Fruit fly (Drosophila melanogaster): Measurements from ENCODE around the gene bigmax.

bigmax gene

DNA sequence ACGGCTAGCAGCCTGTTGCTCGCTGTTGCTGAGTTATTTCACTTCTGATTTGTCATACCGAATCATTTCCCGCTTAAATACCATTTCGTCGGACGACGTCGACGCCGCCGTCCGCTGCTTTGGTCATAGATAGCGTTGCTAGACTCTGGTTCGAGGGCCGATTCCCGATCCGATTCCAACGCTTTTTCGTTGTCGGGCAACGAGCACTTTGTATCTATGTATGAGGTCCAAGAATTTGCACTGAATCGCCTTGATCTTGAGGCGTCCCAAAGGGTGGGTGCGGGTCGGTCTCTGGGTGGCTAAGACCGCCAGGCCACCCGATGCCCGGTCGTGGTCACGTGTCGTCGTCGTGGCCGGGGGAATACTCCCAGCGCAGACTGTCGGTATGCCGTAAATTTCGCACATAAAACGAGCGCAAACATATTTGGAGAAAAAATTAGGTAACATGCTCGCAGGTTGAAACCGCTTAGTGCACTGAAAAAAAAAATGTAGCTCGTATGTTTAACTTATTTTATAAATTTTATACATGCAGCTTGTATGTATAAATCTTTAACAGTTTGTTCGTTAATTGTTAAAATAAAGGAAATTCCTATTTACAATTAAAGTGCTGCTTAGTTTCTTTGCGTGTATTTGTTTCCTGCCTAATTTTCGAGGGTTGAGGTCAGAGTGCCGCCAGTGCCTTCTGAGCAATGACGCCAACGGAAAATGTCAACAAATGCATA is 4.0 kb upstream of the bigmax start, which contains the start of gene CG3348 (continued):
- peak; percentile 77 for TF ChIP-seq CG9215 (GFP tag; IDR thresholded peaks at IDR 0.05)
- TF ChIP-seq CG14050 (GFP tag; IDR thresholded peaks at IDR 0.05), result 0 out of 3 replicates have a peak, but pooled peaks have one; percentile 14
- peak; percentile 39 for TF ChIP-seq CG10654 (GFP tag; optimal IDR thresholded peaks at IDR 0.05)
- peak; percentile 31 for TF ChIP-seq GATAe (GFP tag; conservative IDR thresholded peaks at IDR 0.05)
- no peak for TF ChIP-seq CG3163 (GFP tag; optimal IDR thresholded peaks at IDR 0.05)
- peak; percentile 64 for TF ChIP-seq CG16815 (GFP tag; optimal IDR thresholded peaks at IDR 0.05)
- TF ChIP-seq CG12155 (GFP tag; optimal IDR thresholded peaks at IDR 0.05), result peak; percentile 73
- TF ChIP-seq z (GFP tag; IDR thresholded peaks at IDR 0.05), result no peak
- peak; percentile 61 for TF ChIP-seq Side (GFP tag; optimal IDR thresholded peaks at IDR 0.05)
- peak; percentile 83 for TF ChIP-seq dysf (GFP tag; IDR thresholded peaks at IDR 0.05)
- TF ChIP-seq Mad (GFP tag; optimal IDR thresholded peaks at IDR 0.05), result peak; percentile 17
- peak; percentile 68 for TF ChIP-seq seq (GFP tag; IDR thresholded peaks at IDR 0.05)
- peak; percentile 75 for TF ChIP-seq CG11247 (GFP tag; IDR thresholded peaks at IDR 0.05)
- TF ChIP-seq jing (GFP tag; optimal IDR thresholded peaks at IDR 0.05), result no peak
- peak; percentile 77 for TF ChIP-seq CG12104 (GFP tag; optimal IDR thresholded peaks at IDR 0.05)
- peak; percentile 66 for TF ChIP-seq vfl (GFP tag; optimal IDR thresholded peaks at IDR 0.05)
- TF ChIP-seq CG32767 (GFP tag; IDR thresholded peaks at IDR 0.05), result 0 out of 2 replicates have a peak, but pooled peaks have one; percentile 39

DNA sequence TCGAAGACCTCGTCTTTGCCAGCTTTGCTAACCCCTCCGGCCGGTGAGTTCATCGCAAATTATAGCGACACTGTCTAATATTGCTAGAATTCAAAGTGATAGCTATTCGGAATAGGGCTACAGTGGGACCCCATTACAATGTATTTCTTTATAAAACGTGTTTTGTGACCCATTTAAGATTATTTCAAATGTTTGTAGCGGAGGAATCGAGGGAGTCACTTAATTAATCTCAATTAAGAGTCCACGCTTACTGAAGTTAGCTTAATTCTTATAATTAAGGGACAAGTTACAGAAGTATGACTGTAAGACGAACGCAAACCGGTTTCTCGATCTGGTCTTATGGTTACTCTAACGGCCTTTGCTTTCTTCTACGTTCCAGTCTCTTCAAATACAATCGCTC is 1.3 kb upstream of the bigmax start:
- TF ChIP-seq chn (GFP tag; optimal IDR thresholded peaks at IDR 0.05) (no peak), schlank (tag; optimal IDR thresholded peaks at IDR 0.05) (peak; percentile 13), dpn (GFP tag; optimal IDR thresholded peaks at IDR 0.05) (peak; percentile 29 to 42), p53 (GFP tag; optimal IDR thresholded peaks at IDR 0.05) (no peak), CG12942 (GFP tag; optimal IDR thresholded peaks at IDR 0.05) (no peak), CG10959 (GFP tag; IDR thresholded peaks at IDR 0.05) (no peak), vnd (GFP tag; IDR thresholded peaks at IDR 0.05; ENCODE audit: partially characterized antibody) (no peak), CG6683 (GFP tag; optimal IDR thresholded peaks at IDR 0.05) (no peak), CG16779 (GFP tag; IDR thresholded peaks at IDR 0.05) (no peak), stwl (tag; optimal IDR thresholded peaks at IDR 0.05) (no peak), CG7745 (tag; optimal IDR thresholded peaks at IDR 0.05) (no peak), CTCF (GFP tag; optimal IDR thresholded peaks at IDR 0.05) (no peak), da (GFP tag; optimal IDR thresholded peaks at IDR 0.05) (no peak), CG2678 (tag; optimal IDR thresholded peaks at IDR 0.05) (peak; percentile 69), H15 (GFP tag; IDR thresholded peaks at IDR 0.05) (no peak), Ets65A (GFP tag) (peak; percentile 61), CG18764 (GFP tag; optimal IDR thresholded peaks at IDR 0.05) (no peak), CG1832 (GFP tag; optimal IDR thresholded peaks at IDR 0.05) (no peak), hth (optimal IDR thresholded peaks at IDR 0.05) (no peak), ash1 (GFP tag; optimal IDR thresholded peaks at IDR 0.05) (no peak), pb (GFP tag; optimal IDR thresholded peaks at IDR 0.05) (no peak), ro (GFP tag; IDR thresholded peaks at IDR 0.05) (no peak), CG11456 (GFP tag; IDR thresholded peaks at IDR 0.05) (no peak), ken (GFP tag; IDR thresholded peaks at IDR 0.05) (no peak), CG3726 (GFP tag; IDR thresholded peaks at IDR 0.05) (no peak), chinmo (GFP tag; IDR thresholded peaks at IDR 0.05; ENCODE audit: partially characterized antibody) (no peak), CG9727 (GFP tag; optimal IDR thresholded peaks at IDR 0.05) (peak; percentile 15), Stat92E (GFP tag; optimal IDR thresholded peaks at IDR 0.05) (no peak), Max (GFP tag; optimal IDR thresholded peaks at IDR 0.05) (no peak), CG8290 (GFP tag; optimal IDR thresholded peaks at IDR 0.05) (peak; percentile 7), CG8290 (tag; optimal IDR thresholded peaks at IDR 0.05) (peak in 1 of 2 experiments; percentile 56), fd102C (GFP tag; optimal IDR thresholded peaks at IDR 0.05) (no peak), caup (GFP tag; optimal IDR thresholded peaks at IDR 0.05; ENCODE audit: severe bottlenecking) (no peak), CG8765 (GFP tag; IDR thresholded peaks at IDR 0.05) (peak; percentile 30; the same call in 1 of the 2 replicates), croc (GFP tag; conservative IDR thresholded peaks at IDR 0.05) (0 out of 3 replicates have a peak, but pooled peaks have one; percentile 12)

Data from whole organism, embryonic.